In genomic region chrIV:8067745-8068144, ce11 we compare ENCODE assay signal across 2 worm cellular contexts.
TF ChIP-seq lines count a peak whose summit lies in the region.

No protein-coding gene starts in this region.

TF ChIP-seq in whole organism, L1 larva, 84 proteins besides CTCF, POLR2A, EP300 and RAD21 (continued from another document):
- no peak for TF ChIP-seq nhr-28 (tag; optimal IDR thresholded peaks at IDR 0.05; lab: Kevin White, UChicago)
- TF ChIP-seq unc-98 (GFP tag; IDR thresholded peaks at IDR 0.05; lab: Robert Waterston, UW) = no peak
- no peak for TF ChIP-seq mab-9 (GFP tag; IDR thresholded peaks at IDR 0.05; lab: Robert Waterston, UW)
- no peak for TF ChIP-seq mdl-1 (tag; optimal IDR thresholded peaks at IDR 0.05; lab: Kevin White, UChicago)
- TF ChIP-seq tbx-2 (tag; optimal IDR thresholded peaks at IDR 0.05; lab: Kevin White, UChicago) = no peak
- no peak for TF ChIP-seq lin-35 (GFP tag; optimal IDR thresholded peaks at IDR 0.05; lab: Kevin White, UChicago)
- TF ChIP-seq hlh-4 (tag; optimal IDR thresholded peaks at IDR 0.05; lab: Kevin White, UChicago) = no peak
- TF ChIP-seq aha-1 (tag; optimal IDR thresholded peaks at IDR 0.05; lab: Kevin White, UChicago) = no peak
- peak; percentile 32 for TF ChIP-seq nhr-77 (tag; optimal IDR thresholded peaks at IDR 0.05; lab: Kevin White, UChicago)
- peak; percentile 90 for TF ChIP-seq nhr-85 (tag; lab: Kevin White, UChicago)
- TF ChIP-seq skn-1 (tag; optimal IDR thresholded peaks at IDR 0.05; lab: Kevin White, UChicago) = no peak
- TF ChIP-seq unc-62 (GFP tag; optimal IDR thresholded peaks at IDR 0.05; lab: Kevin White, UChicago) = no peak
- TF ChIP-seq xbp-1 (tag; optimal IDR thresholded peaks at IDR 0.05; lab: Kevin White, UChicago) = no peak
- no peak for TF ChIP-seq sptf-1 (tag; optimal IDR thresholded peaks at IDR 0.05; lab: Kevin White, UChicago)
- TF ChIP-seq hpl-2 (GFP tag; optimal IDR thresholded peaks at IDR 0.05; lab: Kevin White, UChicago) = no peak
- no peak for TF ChIP-seq irx-1 (tag; optimal IDR thresholded peaks at IDR 0.05; lab: Kevin White, UChicago)
- TF ChIP-seq fkh-8 (tag; optimal IDR thresholded peaks at IDR 0.05; lab: Kevin White, UChicago) = no peak
- TF ChIP-seq aly-2 (tag; optimal IDR thresholded peaks at IDR 0.05; lab: Kevin White, UChicago) = no peak
- TF ChIP-seq nhr-84 (tag; optimal IDR thresholded peaks at IDR 0.05; lab: Kevin White, UChicago) = no peak
- TF ChIP-seq dsc-1 (tag; optimal IDR thresholded peaks at IDR 0.05; lab: Kevin White, UChicago) = no peak
- TF ChIP-seq elt-3 (tag; optimal IDR thresholded peaks at IDR 0.05; lab: Kevin White, UChicago) = peak in 2 of 6 experiments; percentile 24 to 27
- no peak for TF ChIP-seq ets-5 (GFP tag; IDR thresholded peaks at IDR 0.05; lab: Robert Waterston, UW)
- no peak for TF ChIP-seq hlh-17 (GFP tag; optimal IDR thresholded peaks at IDR 0.05; lab: Kevin White, UChicago; ENCODE audit: borderline replicate concordance)
- TF ChIP-seq Y116A8C.19 (tag; optimal IDR thresholded peaks at IDR 0.05; lab: Kevin White, UChicago; ENCODE audit: borderline replicate concordance) = no peak
- peak; percentile 82 for TF ChIP-seq blmp-1 (tag; optimal IDR thresholded peaks at IDR 0.05; lab: Kevin White, UChicago)
- TF ChIP-seq ceh-88 (GFP tag; IDR thresholded peaks at IDR 0.05; lab: Robert Waterston, UW) = no peak
- TF ChIP-seq ceh-82 (tag; optimal IDR thresholded peaks at IDR 0.05; lab: Kevin White, UChicago) = peak in 1 of 3 experiments; percentile 41
- peak; percentile 47 for TF ChIP-seq snu-23 (GFP tag; optimal IDR thresholded peaks at IDR 0.05; lab: Kevin White, UChicago)
- peak; percentile 40 for TF ChIP-seq rnt-1 (tag; optimal IDR thresholded peaks at IDR 0.05; lab: Kevin White, UChicago)

TF ChIP-seq in whole organism, L4 larva, 104 proteins besides CTCF, POLR2A, EP300 and RAD21 (continued from another document):
- TF ChIP-seq hmg-1.1 (GFP tag; IDR thresholded peaks at IDR 0.05; lab: Robert Waterston, UW) = peak; percentile 42; the same call in 1 of the 2 replicates
- TF ChIP-seq unc-130 (GFP tag; optimal IDR thresholded peaks at IDR 0.05; lab: Kevin White, UChicago) = no peak
- no peak for TF ChIP-seq zip-11 (GFP tag; IDR thresholded peaks at IDR 0.05; lab: Robert Waterston, UW)
